Fruit fly (Drosophila melanogaster) whole organism, adult: Measurements from ENCODE around the gene Ir92a.

Experiments used
- CG14711 ChIP-seq: fragments of 200-800 bp; sonication (Bioruptor generic); optimal IDR thresholded peaks from 2 replicates; lab custom pipeline; 2018; ENCODE audit warnings: missing biosample characterization, mild to moderate bottlenecking, missing genetic modification characterization, moderate library complexity
- CG1620 ChIP-seq: fragments of 200-800 bp; sonication (Bioruptor generic); optimal IDR thresholded peaks from 2 replicates; lab custom pipeline; 2016; ENCODE audit warnings: missing biosample characterization, missing genetic modification characterization
- CG5204 ChIP-seq: fragments of 200-800 bp; sonication (Bioruptor generic); optimal IDR thresholded peaks from 2 replicates; lab custom pipeline; 2016; ENCODE audit warnings: missing biosample characterization, missing genetic modification characterization
- CG7045 ChIP-seq: fragments of 200-800 bp; sonication (Bioruptor generic); optimal IDR thresholded peaks from 2 replicates; lab custom pipeline; 2017; ENCODE audit warnings: missing biosample characterization, mild to moderate bottlenecking, missing genetic modification characterization
- CG7101 ChIP-seq: fragments of 200-800 bp; sonication (Bioruptor generic); optimal IDR thresholded peaks from 2 replicates; lab custom pipeline; 2018; ENCODE audit warnings: missing biosample characterization, mild to moderate bottlenecking, missing genetic modification characterization, moderate library complexity
- Hr96 ChIP-seq: fragments of 200-800 bp; sonication (Bioruptor generic); optimal IDR thresholded peaks from 2 replicates; lab custom pipeline; 2016; ENCODE audit warnings: missing biosample characterization, missing genetic modification characterization
- bab1 ChIP-seq: fragments of 200-800 bp; sonication (Bioruptor generic); optimal IDR thresholded peaks from 3 replicates; lab custom pipeline; 2019; ENCODE audit warnings: missing biosample characterization, mild to moderate bottlenecking, missing genetic modification characterization, moderate library complexity
- kay ChIP-seq: fragments of 200-800 bp; sonication (Bioruptor generic); peaks from one replicate; lab custom pipeline; 2016; ENCODE audit warnings: missing biosample characterization, missing genetic modification characterization, borderline replicate concordance
- ovo ChIP-seq: fragments of 200-800 bp; sonication (Bioruptor generic); optimal IDR thresholded peaks from 2 replicates; lab custom pipeline; 2016; ENCODE audit warnings: missing biosample characterization, missing genetic modification characterization
- tj ChIP-seq: fragments of 200-800 bp; sonication (Bioruptor generic); optimal IDR thresholded peaks from 3 replicates; lab custom pipeline; 2017; ENCODE audit warnings: missing biosample characterization, mild to moderate bottlenecking, missing genetic modification characterization, moderate library complexity

dm6 chr3R:20292880-20293491 is 45.8 kb upstream of the Ir92a start:
- TF ChIP-seq CG7045 (GFP tag; lab: Kevin White, UChicago) (no peak), CG5204 (GFP tag; lab: Kevin White, UChicago) (no peak), Hr96 (GFP tag; lab: Kevin White, UChicago) (no peak), CG1620 (GFP tag; lab: Kevin White, UChicago) (no peak), kay (GFP tag; lab: Kevin White, UChicago) (no peak), bab1 (GFP tag; lab: Kevin White, UChicago) (no peak), ovo (GFP tag; lab: Kevin White, UChicago) (no peak), CG7101 (tag; lab: Kevin White, UChicago) (no peak), tj (GFP tag; lab: Kevin White, UChicago) (peak; percentile 95), CG14711 (tag; lab: Kevin White, UChicago) (no peak)
